Worm (Caenorhabditis elegans) whole organism, late embryonic: ENCODE measurements around the gene T09A5.5.

Experiments
- ama-1 ChIP-seq: fragments of 150-350 bp; optimal IDR thresholded peaks from 2 replicates; lab custom pipeline; 2014
- ets-4 ChIP-seq: sonication (generic microtip); optimal IDR thresholded peaks from 2 replicates; lab custom pipeline; 2016; ENCODE audit warnings: missing genetic modification characterization, missing compliant biosample characterization
- lin-11 ChIP-seq: fragments of 200-800 bp; sonication (Bioruptor generic); optimal IDR thresholded peaks from 2 replicates; lab custom pipeline; 2018; ENCODE audit warnings: mild to moderate bottlenecking, missing genetic modification characterization, missing compliant biosample characterization
- pqm-1 ChIP-seq: sonication (generic microtip); optimal IDR thresholded peaks from 2 replicates; lab custom pipeline; 2016; ENCODE audit warnings: missing genetic modification characterization, missing compliant biosample characterization
- tbx-7 ChIP-seq: sonication (generic microtip); optimal IDR thresholded peaks from 2 replicates; lab custom pipeline; 2016; ENCODE audit warnings: missing genotype, missing genetic modification characterization, missing compliant biosample characterization

DNA sequence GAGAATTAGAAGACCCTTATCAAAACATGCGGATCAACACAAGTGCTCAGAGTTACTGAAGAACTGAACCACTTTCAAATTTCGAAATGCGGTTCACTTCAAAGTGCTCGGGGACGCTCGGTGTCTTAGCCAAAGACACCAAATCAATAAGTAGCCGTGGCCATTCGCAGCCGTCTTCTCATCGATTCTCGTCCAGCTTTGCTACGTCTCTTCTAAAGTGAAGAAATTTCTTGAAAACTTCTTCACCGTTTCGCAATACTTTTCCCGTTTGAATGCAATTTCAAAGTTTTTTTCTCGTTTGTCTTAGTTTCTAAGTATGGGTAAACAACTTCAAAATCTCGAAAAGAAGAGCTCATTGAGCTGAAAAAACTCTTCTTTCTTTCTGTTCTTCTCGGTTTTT, 31.3 kb upstream of the T09A5.5 start:
- TF ChIP-seq lin-11 (tag; lab: Kevin White, UChicago) (no peak), ama-1 (no peak), ets-4 (tag; lab: Kevin White, UChicago) (no peak), tbx-7 (no peak), pqm-1 (tag; lab: Kevin White, UChicago) (no peak)
